Fruit fly (Drosophila melanogaster) whole organism, prepupa: ENCODE data around the gene CG6962.

ENCODE experiments used
- Blimp-1 ChIP-seq: fragments of 200-800 bp; sonication (Bioruptor generic); optimal IDR thresholded peaks from 3 replicates; lab custom pipeline; 2017; ENCODE audit warnings: missing biosample characterization, missing genetic modification characterization, mild to moderate bottlenecking, moderate library complexity, missing genetic modification reagents
- CG10631 ChIP-seq: fragments of 200-800 bp; sonication (Bioruptor generic); optimal IDR thresholded peaks from 2 replicates; lab custom pipeline; 2016; ENCODE audit warnings: missing biosample characterization, missing genetic modification characterization
- CG10669 ChIP-seq: fragments of 200-800 bp; sonication (Bioruptor generic); optimal IDR thresholded peaks from 3 replicates; lab custom pipeline; 2018; ENCODE audit warnings: missing biosample characterization, mild to moderate bottlenecking, missing genetic modification characterization, moderate library complexity
- CG11294 ChIP-seq: fragments of 200-800 bp; sonication (Bioruptor generic); IDR thresholded peaks from 2 replicates; pipeline ENCODE4 v1.3.6; 2022; ENCODE audit warnings: missing biosample characterization, missing genetic modification characterization
- CG11762 ChIP-seq: fragments of 200-800 bp; sonication (Bioruptor generic); optimal IDR thresholded peaks from 3 replicates; lab custom pipeline; 2016; ENCODE audit warnings: missing biosample characterization, missing genetic modification characterization; ENCODE audit not compliant: insufficient read depth
- CG15336 ChIP-seq: fragments of 200-800 bp; sonication (Bioruptor generic); IDR thresholded peaks from 2 replicates; pipeline ENCODE4 v1.3.6; 2022; ENCODE audit warnings: missing biosample characterization, missing genetic modification characterization
- CG1621 ChIP-seq: fragments of 200-800 bp; sonication (Bioruptor generic); optimal IDR thresholded peaks from 3 replicates; lab custom pipeline; 2018; ENCODE audit warnings: missing biosample characterization, mild to moderate bottlenecking, missing genetic modification characterization
- CG3032 ChIP-seq: fragments of 200-800 bp; optimal IDR thresholded peaks from 2 replicates; lab custom pipeline; 2019; ENCODE audit warnings: missing biosample characterization, mild to moderate bottlenecking, missing genetic modification characterization, moderate library complexity
- CG31627 ChIP-seq: fragments of 200-800 bp; sonication (Bioruptor generic); optimal IDR thresholded peaks from 3 replicates; lab custom pipeline; 2016; ENCODE audit warnings: missing biosample characterization, missing genetic modification characterization
- CG34406 ChIP-seq: fragments of 200-800 bp; sonication (Bioruptor generic); optimal IDR thresholded peaks from 3 replicates; lab custom pipeline; 2016; ENCODE audit warnings: missing biosample characterization, missing genetic modification characterization
- CG3919 ChIP-seq: fragments of 200-800 bp; sonication (Bioruptor generic); optimal IDR thresholded peaks from 3 replicates; lab custom pipeline; 2016; ENCODE audit warnings: missing biosample characterization, missing genetic modification characterization
- CG4318 ChIP-seq: fragments of 200-800 bp; sonication (Bioruptor generic); optimal IDR thresholded peaks from 3 replicates; lab custom pipeline; 2017; ENCODE audit warnings: missing biosample characterization, mild to moderate bottlenecking, missing genetic modification characterization
- CG6163 ChIP-seq: fragments of 200-800 bp; sonication (Bioruptor generic); IDR thresholded peaks from 3 replicates; pipeline ENCODE4 v1.3.6; 2022; ENCODE audit warnings: missing biosample characterization, missing genetic modification characterization
- CG6276 ChIP-seq: fragments of 200-800 bp; sonication (Bioruptor generic); optimal IDR thresholded peaks from 2 replicates; lab custom pipeline; 2017; ENCODE audit warnings: missing biosample characterization, mild to moderate bottlenecking, missing genetic modification characterization
- CG6792 ChIP-seq: fragments of 200-800 bp; sonication (Bioruptor generic); optimal IDR thresholded peaks from 3 replicates; lab custom pipeline; 2016; ENCODE audit warnings: missing biosample characterization, missing genetic modification characterization
- CG6854 ChIP-seq: fragments of 200-800 bp; sonication (Bioruptor generic); optimal IDR thresholded peaks from 2 replicates; lab custom pipeline; 2017; ENCODE audit warnings: missing biosample characterization, mild to moderate bottlenecking, missing genetic modification characterization
- CG7368 ChIP-seq: fragments of 200-800 bp; sonication (Bioruptor generic); optimal IDR thresholded peaks from 3 replicates; lab custom pipeline; 2016; ENCODE audit warnings: missing biosample characterization, missing genetic modification characterization
- CG8632 ChIP-seq: fragments of 200-800 bp; sonication (Bioruptor generic); optimal IDR thresholded peaks from 3 replicates; lab custom pipeline; 2016; ENCODE audit warnings: missing biosample characterization, missing genetic modification characterization
- CG9139 ChIP-seq: fragments of 200-800 bp; sonication (Bioruptor generic); optimal IDR thresholded peaks from 3 replicates; lab custom pipeline; 2017; ENCODE audit warnings: missing biosample characterization, mild to moderate bottlenecking, missing genetic modification characterization
- Eip75B ChIP-seq: fragments of 200-800 bp; sonication (Bioruptor generic); optimal IDR thresholded peaks from 3 replicates; lab custom pipeline; 2016; ENCODE audit warnings: missing biosample characterization, missing genetic modification characterization
- Eip78C ChIP-seq: fragments of 200-800 bp; sonication (Bioruptor generic); peaks from one replicate; lab custom pipeline; 2016; ENCODE audit warnings: missing biosample characterization, missing genetic modification characterization
- Eip93F ChIP-seq: fragments of 200-800 bp; sonication (Bioruptor generic); optimal IDR thresholded peaks from 2 replicates; lab custom pipeline; 2016; ENCODE audit warnings: missing biosample characterization, mild to moderate bottlenecking, missing genetic modification characterization
- Ets96B ChIP-seq: fragments of 200-800 bp; optimal IDR thresholded peaks from 2 replicates; lab custom pipeline; 2019; ENCODE audit warnings: missing biosample characterization, mild to moderate bottlenecking, missing genetic modification characterization, moderate library complexity
- Gug ChIP-seq: fragments of 200-800 bp; sonication (Bioruptor generic); IDR thresholded peaks from 2 replicates; pipeline ENCODE4 v1.3.6; 2022; ENCODE audit warnings: missing biosample characterization, missing genetic modification characterization
- Hr38 ChIP-seq: sonication (Bioruptor generic); optimal IDR thresholded peaks from 2 replicates; lab custom pipeline; 2016; ENCODE audit warnings: missing biosample characterization, missing genetic modification characterization
- Hr39 ChIP-seq: fragments of 200-800 bp; sonication (Bioruptor generic); optimal IDR thresholded peaks from 2 replicates; lab custom pipeline; 2016; ENCODE audit warnings: missing biosample characterization, missing genetic modification characterization
- Lpt ChIP-seq: fragments of 200-800 bp; sonication (Bioruptor generic); optimal IDR thresholded peaks from 3 replicates; lab custom pipeline; 2016; ENCODE audit warnings: missing biosample characterization, missing genetic modification characterization
- Smox ChIP-seq: fragments of 200-800 bp; sonication (Bioruptor generic); optimal IDR thresholded peaks from 3 replicates; lab custom pipeline; 2016; ENCODE audit warnings: missing biosample characterization, missing genetic modification characterization
- Sox102F ChIP-seq: fragments of 200-800 bp; sonication (Bioruptor generic); optimal IDR thresholded peaks from 2 replicates; lab custom pipeline; 2016; ENCODE audit warnings: missing biosample characterization, mild to moderate bottlenecking, missing genetic modification characterization
- Sox14 ChIP-seq: fragments of 200-800 bp; sonication (Bioruptor generic); optimal IDR thresholded peaks from 3 replicates; lab custom pipeline; 2016; ENCODE audit warnings: missing biosample characterization, missing genetic modification characterization
- Sox15 ChIP-seq: fragments of 200-800 bp; sonication (Bioruptor generic); optimal IDR thresholded peaks from 3 replicates; lab custom pipeline; 2016; ENCODE audit warnings: missing biosample characterization, missing genetic modification characterization
- achi ChIP-seq: fragments of 200-800 bp; sonication (Bioruptor generic); optimal IDR thresholded peaks from 3 replicates; lab custom pipeline; 2016; ENCODE audit warnings: missing biosample characterization, missing genetic modification characterization
- cyc ChIP-seq: fragments of 200-800 bp; sonication (Bioruptor generic); optimal IDR thresholded peaks from 3 replicates; lab custom pipeline; 2016; ENCODE audit warnings: missing biosample characterization, missing genetic modification characterization
- dac ChIP-seq: fragments of 200-800 bp; sonication (Bioruptor generic); optimal IDR thresholded peaks from 2 replicates; lab custom pipeline; 2017; ENCODE audit warnings: missing biosample characterization, mild to moderate bottlenecking, missing genetic modification characterization
- dsx ChIP-seq: fragments of 200-800 bp; optimal IDR thresholded peaks from 3 replicates; lab custom pipeline; 2019; ENCODE audit warnings: missing biosample characterization, mild to moderate bottlenecking, missing genetic modification characterization, moderate library complexity; ENCODE audit not compliant: poor library complexity, severe bottlenecking
- eg ChIP-seq: fragments of 200-800 bp; sonication (Bioruptor generic); IDR thresholded peaks from 3 replicates; pipeline ENCODE4 v1.3.6; 2022; ENCODE audit warnings: missing biosample characterization, missing genetic modification characterization
- esn ChIP-seq: fragments of 200-800 bp; sonication (Bioruptor generic); optimal IDR thresholded peaks from 2 replicates; lab custom pipeline; 2016; ENCODE audit warnings: missing biosample characterization, mild to moderate bottlenecking, missing genetic modification characterization, moderate library complexity
- fd59A ChIP-seq: fragments of 200-800 bp; sonication (Bioruptor generic); optimal IDR thresholded peaks from 2 replicates; lab custom pipeline; 2017; ENCODE audit warnings: missing biosample characterization, mild to moderate bottlenecking, missing genetic modification characterization, missing genetic modification reagents
- fd85E ChIP-seq: fragments of 200-800 bp; sonication (Bioruptor generic); optimal IDR thresholded peaks from 3 replicates; lab custom pipeline; 2016; ENCODE audit warnings: missing biosample characterization, missing genetic modification characterization
- fkh ChIP-seq: fragments of 200-800 bp; sonication (Bioruptor generic); optimal IDR thresholded peaks from 3 replicates; lab custom pipeline; 2017; ENCODE audit warnings: missing biosample characterization, mild to moderate bottlenecking, missing genetic modification characterization, moderate library complexity
- net ChIP-seq: fragments of 200-800 bp; sonication (Bioruptor generic); optimal IDR thresholded peaks from 3 replicates; lab custom pipeline; 2016; ENCODE audit warnings: missing biosample characterization, missing genetic modification characterization
- pdm3 ChIP-seq: fragments of 200-800 bp; sonication (Bioruptor generic); optimal IDR thresholded peaks from 3 replicates; lab custom pipeline; 2016; ENCODE audit warnings: missing biosample characterization, missing genetic modification characterization
- salr ChIP-seq, 2 experiments: fragments of 200-800 bp; sonication (Bioruptor generic); optimal IDR thresholded peaks; 3 replicates each; lab custom pipeline; 2016 to 2018; ENCODE audit warnings: missing biosample characterization in 2 of 2, missing genetic modification characterization in 2 of 2, mild to moderate bottlenecking in 1 of 2
- spab ChIP-seq: fragments of 200-800 bp; sonication (Bioruptor generic); optimal IDR thresholded peaks from 2 replicates; lab custom pipeline; 2017; ENCODE audit warnings: missing biosample characterization, mild to moderate bottlenecking, missing genetic modification characterization, missing genetic modification reagents
- ss ChIP-seq, 2 experiments: fragments of 200-800 bp; sonication (Bioruptor generic); optimal IDR thresholded peaks; 2 replicates in 1 of 2; 3 replicates in 1 of 2; lab custom pipeline; 2017 to 2018; ENCODE audit warnings: mild to moderate bottlenecking in 2 of 2, missing biosample characterization in 2 of 2, missing genetic modification characterization in 2 of 2, moderate library complexity in 1 of 2
- svp ChIP-seq: fragments of 200-800 bp; sonication (Bioruptor generic); peaks from one replicate; lab custom pipeline; 2016; ENCODE audit warnings: missing biosample characterization, missing genetic modification characterization
- topi ChIP-seq: fragments of 200-800 bp; sonication (Bioruptor generic); optimal IDR thresholded peaks from 3 replicates; lab custom pipeline; 2016; ENCODE audit warnings: missing biosample characterization, missing genetic modification characterization
- vri ChIP-seq: fragments of 200-800 bp; sonication (Bioruptor generic); optimal IDR thresholded peaks from 3 replicates; lab custom pipeline; 2016; ENCODE audit warnings: missing biosample characterization, mild to moderate bottlenecking, missing genetic modification characterization

The CG6962 gene

dm6 chr3R:11865132-11865531, 17.2 kb downstream of the CG6962 start (continued):
- TF ChIP-seq Ets96B (no peak), Eip75B (GFP tag; lab: Kevin White, UChicago) (peak; percentile 3), Blimp-1 (no peak), CG6163 (GFP tag; lab: Robert Waterston, UW) (peak; percentile 65; the same call in 1 of the 3 replicates), CG10669 (peak; percentile 35), CG34406 (GFP tag; lab: Kevin White, UChicago) (no peak), CG10631 (GFP tag; lab: Kevin White, UChicago) (no peak), pdm3 (no peak), CG7368 (GFP tag; lab: Kevin White, UChicago) (no peak), CG15336 (GFP tag; lab: Robert Waterston, UW) (0 out of 2 replicates have a peak, but pooled peaks have one; percentile 21), fd85E (GFP tag; lab: Kevin White, UChicago) (no peak), CG1621 (peak; percentile 60), vri (GFP tag; lab: Kevin White, UChicago) (no peak), CG6792 (no peak), spab (GFP tag; lab: Kevin White, UChicago) (peak; percentile 43), CG3919 (GFP tag; lab: Kevin White, UChicago) (no peak), CG11762 (GFP tag; lab: Kevin White, UChicago) (no peak), CG8632 (GFP tag; lab: Kevin White, UChicago) (no peak), CG4318 (no peak), Hr38 (no peak), CG9139 (GFP tag; lab: Kevin White, UChicago) (peak; percentile 49), Eip93F (GFP tag; lab: Kevin White, UChicago) (no peak), Sox15 (no peak), Hr39 (GFP tag; lab: Kevin White, UChicago) (no peak), Gug (GFP tag; lab: Robert Waterston, UW) (no peak), cyc (GFP tag; lab: Kevin White, UChicago) (no peak), Eip78C (peak; percentile 46), Smox (GFP tag; lab: Kevin White, UChicago) (no peak), topi (GFP tag; lab: Kevin White, UChicago) (no peak)
- TF ChIP-seq, all 60 proteins: peak for 17

- TF ChIP-seq pdm3 (peak; percentile 63), svp (GFP tag; lab: Kevin White, UChicago) (peak; percentile 81), esn (peak; percentile 64), Sox102F (peak; percentile 17), Sox14 (GFP tag; lab: Kevin White, UChicago) (peak; percentile 39), Eip93F (GFP tag; lab: Kevin White, UChicago) (no peak), net (GFP tag; lab: Kevin White, UChicago) (no peak), CG11294 (no peak), dsx (GFP tag; lab: Kevin White, UChicago) (peak; percentile 4), vri (GFP tag; lab: Kevin White, UChicago) (peak; percentile 29), Lpt (peak; percentile 29), CG3032 (tag; lab: Kevin White, UChicago) (peak; percentile 33), CG6276 (GFP tag; lab: Kevin White, UChicago) (peak; percentile 28), CG6163 (GFP tag; lab: Robert Waterston, UW) (peak; percentile 47; the same call in 1 of the 3 replicates), ss (GFP tag; optimal IDR thresholded peaks at IDR 0.05; lab: Kevin White, UChicago) (peak; percentile 40 to 70), Blimp-1 (no peak), CG6792 (peak; percentile 26), Smox (GFP tag; lab: Kevin White, UChicago) (peak; percentile 46), dac (GFP tag; lab: Kevin White, UChicago) (no peak), fkh (GFP tag; lab: Kevin White, UChicago) (no peak), eg (GFP tag; lab: Robert Waterston, UW) (peak; percentile 32; the same call in 1 of the 3 replicates), Sox15 (peak; percentile 34), CG31627 (peak; percentile 62), Hr39 (GFP tag; lab: Kevin White, UChicago) (peak; percentile 63), CG34406 (GFP tag; lab: Kevin White, UChicago) (peak; percentile 29), Eip78C (peak; percentile 90), salr (GFP tag; optimal IDR thresholded peaks at IDR 0.05; lab: Kevin White, UChicago) (peak in 1 of 2 experiments; percentile 28), fd59A (GFP tag; lab: Kevin White, UChicago) (peak; percentile 0), CG8632 (GFP tag; lab: Kevin White, UChicago) (peak; percentile 44), CG6854 (GFP tag; lab: Kevin White, UChicago) (no peak), achi (GFP tag; lab: Kevin White, UChicago) (peak; percentile 26)
Measured at dm6 chr3R:11859534-11860254, 22.6 kb downstream of the CG6962 start.
